Worm (Caenorhabditis elegans): ENCODE data around the gene bli-1.

- TF ChIP-seq unc-30 (tag; optimal IDR thresholded peaks at IDR 0.05) (no peak), lin-39 (tag; optimal IDR thresholded peaks at IDR 0.05) (no peak), hpl-2 (GFP tag; optimal IDR thresholded peaks at IDR 0.05) (no peak), dpl-1 (GFP tag; optimal IDR thresholded peaks at IDR 0.05) (no peak), elt-3 (tag; optimal IDR thresholded peaks at IDR 0.05) (no peak), nhr-237 (tag; optimal IDR thresholded peaks at IDR 0.05) (no peak), nhr-11 (tag; optimal IDR thresholded peaks at IDR 0.05) (no peak), ama-1 (optimal IDR thresholded peaks at IDR 0.05) (no peak), C16A3.4 (tag; optimal IDR thresholded peaks at IDR 0.05) (no peak), nhr-12 (tag; optimal IDR thresholded peaks at IDR 0.05) (no peak), skn-1 (tag; optimal IDR thresholded peaks at IDR 0.05) (no peak), sptf-1 (tag; optimal IDR thresholded peaks at IDR 0.05) (no peak), aly-2 (tag; optimal IDR thresholded peaks at IDR 0.05) (no peak)
Observed at ce11 chrII:10761653-10762052, 52.9 kb downstream of the bli-1 start.

All from whole organism, L1 larva.